Fruit fly (Drosophila melanogaster): ENCODE measurements around the gene Tpt.
A peak's percentile ranks its signal among the peaks of the same experiment; 100 is the strongest.

The Tpt gene

dm6 chr3L:8370922-8371321, 34.2 kb downstream of the Tpt start (continued):
- TF ChIP-seq row (GFP tag; IDR thresholded peaks at IDR 0.05): 0 out of 3 replicates have a peak, but pooled peaks have one; percentile 36
- TF ChIP-seq CG7357 (GFP tag; IDR thresholded peaks at IDR 0.05): no peak
- TF ChIP-seq CG9817 (tag; optimal IDR thresholded peaks at IDR 0.05): no peak
- no peak for TF ChIP-seq CG13424 (tag; optimal IDR thresholded peaks at IDR 0.05)
- no peak for TF ChIP-seq CG3838 (GFP tag; optimal IDR thresholded peaks at IDR 0.05)
- TF ChIP-seq Kr (GFP tag; optimal IDR thresholded peaks at IDR 0.05): no peak
- TF ChIP-seq sisA (GFP tag; IDR thresholded peaks at IDR 0.05): no peak

dm6 chr3L:8369456-8369855, 35.6 kb downstream of the Tpt start:
- TF ChIP-seq CrebB (tag; optimal IDR thresholded peaks at IDR 0.05) (no peak), CG6654 (GFP tag; optimal IDR thresholded peaks at IDR 0.05) (peak; percentile 88)

- TF ChIP-seq lbe (GFP tag; optimal IDR thresholded peaks at IDR 0.05) (peak; percentile 42), Ets65A (GFP tag) (peak; percentile 33), corto (GFP tag; optimal IDR thresholded peaks at IDR 0.05) (peak; percentile 29), bab2 (GFP tag; optimal IDR thresholded peaks at IDR 0.05) (no peak)
Observed at dm6 chr3L:8368694-8369344, 36.3 kb downstream of the Tpt start.

- TF ChIP-seq otp (GFP tag; IDR thresholded peaks at IDR 0.05) (no peak), oc (tag; optimal IDR thresholded peaks at IDR 0.05) (peak; percentile 78), Atf6 (GFP tag; IDR thresholded peaks at IDR 0.05) (no peak), abd-A (tag; optimal IDR thresholded peaks at IDR 0.05) (peak; percentile 55), sr (GFP tag; IDR thresholded peaks at IDR 0.05) (0 out of 3 replicates have a peak, but pooled peaks have one; percentile 37), CG12769 (tag; optimal IDR thresholded peaks at IDR 0.05) (peak; percentile 39), pros (GFP tag; optimal IDR thresholded peaks at IDR 0.05) (peak; percentile 97), vvl (GFP tag; IDR thresholded peaks at IDR 0.05) (peak; percentile 76)
Observed at dm6 chr3L:8363266-8363665, 41.8 kb downstream of the Tpt start.

DNA sequence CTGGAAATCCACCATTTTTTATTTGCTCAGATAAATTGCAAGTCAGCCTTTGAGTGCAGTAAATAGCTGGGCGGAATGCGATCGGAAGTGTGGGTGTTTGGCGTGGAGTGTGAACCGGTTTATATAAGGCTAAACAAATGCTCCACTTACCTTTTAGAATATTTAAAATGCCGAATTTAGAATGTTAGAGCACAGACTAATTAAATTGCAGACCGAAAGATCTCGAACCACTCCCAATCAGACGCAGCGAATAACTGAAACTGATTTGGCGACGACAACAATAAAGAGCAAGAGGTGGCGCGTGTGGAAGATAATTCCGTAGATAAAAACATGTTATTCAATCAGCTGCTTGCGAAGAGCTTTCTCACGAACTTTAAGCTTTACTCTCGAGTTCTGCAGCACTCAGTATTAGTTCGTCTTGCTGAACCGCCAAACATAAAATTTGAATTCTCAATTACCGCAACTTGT, 44.4 kb downstream of the Tpt start, which contains the start of gene Idh:
Idh (minus strand) TSS at position 264 of the 468 bp plus-strand sequence.
- TF ChIP-seq Ets97D (GFP tag; optimal IDR thresholded peaks at IDR 0.05) (no peak), CG2199 (GFP tag; IDR thresholded peaks at IDR 0.05) (no peak), E2f2 (GFP tag; IDR thresholded peaks at IDR 0.05) (peak; percentile 100), CG30403 (GFP tag; optimal IDR thresholded peaks at IDR 0.05) (no peak), twi (tag; optimal IDR thresholded peaks at IDR 0.05) (no peak), CG18599 (GFP tag; optimal IDR thresholded peaks at IDR 0.05) (peak; percentile 12), CG6854 (GFP tag; optimal IDR thresholded peaks at IDR 0.05) (peak; percentile 22), abd-A (tag; optimal IDR thresholded peaks at IDR 0.05) (peak; percentile 76), CG2116 (GFP tag; optimal IDR thresholded peaks at IDR 0.05) (no peak), CrebB (tag; optimal IDR thresholded peaks at IDR 0.05) (peak; percentile 51), CG3163 (GFP tag; optimal IDR thresholded peaks at IDR 0.05) (peak; percentile 62), CG6689 (GFP tag; IDR thresholded peaks at IDR 0.05) (no peak), Dref (GFP tag; IDR thresholded peaks at IDR 0.05) (peak; percentile 36), CG14441 (GFP tag; IDR thresholded peaks at IDR 0.05) (peak; percentile 45; the same call in 1 of the 2 replicates), CG34422 (GFP tag; IDR thresholded peaks at IDR 0.05) (peak; percentile 71; the same call in 1 of the 3 replicates), usp (GFP tag; optimal IDR thresholded peaks at IDR 0.05) (no peak), gce (GFP tag; IDR thresholded peaks at IDR 0.05) (0 out of 3 replicates have a peak, but pooled peaks have one; percentile 34), sr (GFP tag; IDR thresholded peaks at IDR 0.05) (no peak), lola (GFP tag; optimal IDR thresholded peaks at IDR 0.05) (no peak), Jarid2 (GFP tag; optimal IDR thresholded peaks at IDR 0.05) (peak; percentile 88), Stat92E (GFP tag; optimal IDR thresholded peaks at IDR 0.05) (peak in 1 of 3 experiments; percentile 19), zen (tag; optimal IDR thresholded peaks at IDR 0.05) (no peak), CG12391 (tag; optimal IDR thresholded peaks at IDR 0.05) (no peak), mld (GFP tag; IDR thresholded peaks at IDR 0.05; ENCODE audit: partially characterized antibody) (no peak)

All from whole organism, embryonic.